Fruit fly (Drosophila melanogaster) whole organism, adult: Measurements from ENCODE around the gene CG13766.

Source experiments
- CG1620 ChIP-seq: fragments of 200-800 bp; sonication (Bioruptor generic); optimal IDR thresholded peaks from 2 replicates; lab custom pipeline; 2016; ENCODE audit warnings: missing biosample characterization, missing genetic modification characterization
- CG33017 ChIP-seq: fragments of 200-800 bp; sonication (Bioruptor generic); optimal IDR thresholded peaks from 2 replicates; lab custom pipeline; 2018; ENCODE audit warnings: missing biosample characterization, mild to moderate bottlenecking, missing genetic modification characterization, moderate library complexity
- CG5204 ChIP-seq: fragments of 200-800 bp; sonication (Bioruptor generic); optimal IDR thresholded peaks from 2 replicates; lab custom pipeline; 2016; ENCODE audit warnings: missing biosample characterization, missing genetic modification characterization
- CG7045 ChIP-seq: fragments of 200-800 bp; sonication (Bioruptor generic); optimal IDR thresholded peaks from 2 replicates; lab custom pipeline; 2017; ENCODE audit warnings: missing biosample characterization, mild to moderate bottlenecking, missing genetic modification characterization
- Clk ChIP-seq: fragments of 200-800 bp; sonication (Bioruptor generic); optimal IDR thresholded peaks from 2 replicates; lab custom pipeline; 2017; ENCODE audit warnings: missing biosample characterization, missing genetic modification characterization
- Hr96 ChIP-seq: fragments of 200-800 bp; sonication (Bioruptor generic); optimal IDR thresholded peaks from 2 replicates; lab custom pipeline; 2016; ENCODE audit warnings: missing biosample characterization, missing genetic modification characterization
- cnc ChIP-seq, 2 experiments: fragments of >200 bp; optimal IDR thresholded peaks; 2 replicates each; lab custom pipeline; 2017
- kay ChIP-seq: fragments of 200-800 bp; sonication (Bioruptor generic); peaks from one replicate; lab custom pipeline; 2016; ENCODE audit warnings: missing biosample characterization, missing genetic modification characterization, borderline replicate concordance
- pad ChIP-seq: fragments of 200-800 bp; sonication (Bioruptor generic); optimal IDR thresholded peaks from 3 replicates; lab custom pipeline; 2017; ENCODE audit warnings: missing biosample characterization, missing genetic modification characterization, mild to moderate bottlenecking, moderate library complexity, missing genetic modification reagents
- tj ChIP-seq: fragments of 200-800 bp; sonication (Bioruptor generic); optimal IDR thresholded peaks from 3 replicates; lab custom pipeline; 2017; ENCODE audit warnings: missing biosample characterization, mild to moderate bottlenecking, missing genetic modification characterization, moderate library complexity
- toe ChIP-seq: fragments of 200-800 bp; sonication (Bioruptor generic); optimal IDR thresholded peaks from 2 replicates; lab custom pipeline; 2016; ENCODE audit warnings: missing biosample characterization, missing genetic modification characterization

DNA sequence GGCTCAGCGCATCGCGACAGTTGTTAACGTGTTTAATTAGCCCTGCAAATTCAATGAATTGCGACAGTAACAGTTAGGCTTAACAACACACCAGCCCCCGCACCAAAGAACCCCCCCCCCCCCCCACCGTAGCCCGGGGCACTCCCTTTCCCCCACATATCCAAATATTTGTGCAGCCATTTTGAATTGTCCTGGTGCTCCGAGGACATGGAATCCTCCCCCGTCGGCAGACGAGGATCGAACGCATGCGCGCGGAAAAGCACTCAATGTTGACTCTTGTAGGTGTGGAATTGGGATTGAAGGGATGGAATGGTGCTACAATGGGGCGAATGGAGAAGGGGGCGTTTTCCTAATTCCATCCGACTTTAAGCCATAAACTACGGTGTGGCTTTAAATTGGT lies 18.0 kb downstream of the CG13766 start:
- no peak for TF ChIP-seq Clk (GFP tag; lab: Kevin White, UChicago)
- no peak for TF ChIP-seq CG33017 (tag; lab: Kevin White, UChicago)
- TF ChIP-seq CG1620 (GFP tag; lab: Kevin White, UChicago) = no peak
- TF ChIP-seq cnc (optimal IDR thresholded peaks at IDR 0.05; lab: Kevin White, UChicago) = no peak
- TF ChIP-seq CG7045 = no peak
- no peak for TF ChIP-seq toe (GFP tag; lab: Kevin White, UChicago)
- TF ChIP-seq Hr96 = no peak
- no peak for TF ChIP-seq pad (GFP tag; lab: Kevin White, UChicago)
- no peak for TF ChIP-seq tj (GFP tag; lab: Kevin White, UChicago)
- TF ChIP-seq CG5204 (GFP tag; lab: Kevin White, UChicago) = no peak
- no peak for TF ChIP-seq kay (GFP tag; lab: Kevin White, UChicago)
